Worm (Caenorhabditis elegans) whole organism, L4 larva: ENCODE data around the gene R04F11.3.

ENCODE experiments used
- D1046.2 ChIP-seq: fragments of 200-800 bp; sonication (Bioruptor generic); IDR thresholded peaks from 2 replicates; pipeline ENCODE4 v1.3.6; 2022; ENCODE audit warnings: missing genetic modification characterization, missing compliant biosample characterization
- F37D6.2 ChIP-seq: sonication (generic microtip); optimal IDR thresholded peaks from 2 replicates; lab custom pipeline; 2016; ENCODE audit warnings: mild to moderate bottlenecking, missing genetic modification characterization, missing compliant biosample characterization
- F49E8.2 ChIP-seq: sonication (generic microtip); optimal IDR thresholded peaks from 2 replicates; lab custom pipeline; 2016; ENCODE audit warnings: missing compliant biosample characterization, mild to moderate bottlenecking, missing genetic modification characterization, borderline replicate concordance
- Y105C5A.15 ChIP-seq: fragments of 200-800 bp; sonication (Bioruptor generic); IDR thresholded peaks from 2 replicates; pipeline ENCODE4 v1.3.6; 2022; ENCODE audit warnings: missing genetic modification characterization, missing compliant biosample characterization
- Y48G9A.11 ChIP-seq: fragments of 200-800 bp; sonication (Bioruptor generic); IDR thresholded peaks from 2 replicates; pipeline ENCODE4 v1.3.6; 2022; ENCODE audit warnings: missing genetic modification reagents, missing genetic modification characterization, missing compliant biosample characterization
- Y5F2A.4 ChIP-seq: fragments of 200-800 bp; sonication (Bioruptor generic); optimal IDR thresholded peaks from 2 replicates; lab custom pipeline; 2018; ENCODE audit warnings: mild to moderate bottlenecking, missing genetic modification characterization, missing compliant biosample characterization
- ZK337.2 ChIP-seq: fragments of 200-800 bp; sonication (Bioruptor generic); IDR thresholded peaks from 2 replicates; pipeline ENCODE4 v1.3.6; 2022; ENCODE audit warnings: missing genetic modification reagents, missing genetic modification characterization, missing compliant biosample characterization
- aha-1 ChIP-seq: fragments of 150-350 bp; peaks from one replicate; lab custom pipeline; 2014; ENCODE audit warnings: missing biosample characterization, missing genetic modification characterization
- aly-2 ChIP-seq: sonication (generic microtip); optimal IDR thresholded peaks from 2 replicates; lab custom pipeline; 2018; ENCODE audit warnings: missing biosample characterization, missing genetic modification characterization
- ama-1 ChIP-seq: fragments of 150-350 bp; optimal IDR thresholded peaks from 2 replicates; lab custom pipeline; 2014; ENCODE audit warnings: inconsistent platforms, mixed read lengths
- attf-4 ChIP-seq: sonication (generic microtip); optimal IDR thresholded peaks from 3 replicates; lab custom pipeline; 2017; ENCODE audit warnings: missing biosample characterization, missing genetic modification characterization
- ceh-82 ChIP-seq: sonication (generic microtip); optimal IDR thresholded peaks from 2 replicates; lab custom pipeline; 2017; ENCODE audit warnings: missing biosample characterization, missing genetic modification characterization
- cey-2 ChIP-seq: sonication (generic microtip); optimal IDR thresholded peaks from 3 replicates; lab custom pipeline; 2017; ENCODE audit warnings: missing genetic modification characterization, mild to moderate bottlenecking, missing compliant biosample characterization, antibody characterized with exemption, borderline replicate concordance; ENCODE audit not compliant: insufficient read depth
- daf-12 ChIP-seq: fragments of 150-350 bp; optimal IDR thresholded peaks from 2 replicates; lab custom pipeline; 2014; ENCODE audit warnings: missing biosample characterization, missing genetic modification reagents, missing genetic modification characterization
- daf-16 ChIP-seq, 3 experiments: sonication (generic microtip); optimal IDR thresholded peaks; 2 replicates each; lab custom pipeline; 2016 to 2017; ENCODE audit warnings: missing genetic modification characterization in 3 of 3, missing genetic modification reagents in 3 of 3, mild to moderate bottlenecking in 2 of 3, missing compliant biosample characterization in 2 of 3, missing biosample characterization in 1 of 3, moderate library complexity in 1 of 3
- daf-8 ChIP-seq: fragments of 200-800 bp; sonication (Bioruptor generic); IDR thresholded peaks from 2 replicates; pipeline ENCODE4 v1.3.6; 2022; ENCODE audit warnings: missing genetic modification characterization, missing compliant biosample characterization
- dmd-6 ChIP-seq: fragments of 200-800 bp; sonication (Bioruptor generic); IDR thresholded peaks from 2 replicates; pipeline ENCODE4 v1.3.6; 2022; ENCODE audit warnings: missing genetic modification reagents, missing genetic modification characterization, missing compliant biosample characterization
- dmd-8 ChIP-seq: fragments of 200-800 bp; sonication (Bioruptor generic); IDR thresholded peaks from 2 replicates; pipeline ENCODE4 v1.3.6; 2022; ENCODE audit warnings: missing genetic modification characterization, missing compliant biosample characterization
- dpl-1 ChIP-seq: fragments of 150-350 bp; optimal IDR thresholded peaks from 2 replicates; lab custom pipeline; 2014; ENCODE audit warnings: missing biosample characterization, missing genetic modification reagents, missing genetic modification characterization
- egl-27 ChIP-seq: sonication (generic microtip); optimal IDR thresholded peaks from 3 replicates; lab custom pipeline; 2017; ENCODE audit warnings: missing biosample characterization, missing genetic modification reagents, missing genetic modification characterization
- egl-43 ChIP-seq: fragments of 200-800 bp; sonication (Bioruptor generic); IDR thresholded peaks from 2 replicates; pipeline ENCODE4 v1.3.6; 2022; ENCODE audit warnings: missing genetic modification reagents, missing genetic modification characterization, missing compliant biosample characterization
- hif-1 ChIP-seq, 2 experiments: sonication (generic microtip); optimal IDR thresholded peaks; 2 replicates each; lab custom pipeline; 2016 to 2017; ENCODE audit warnings: missing compliant biosample characterization in 2 of 2, missing genetic modification characterization in 2 of 2, missing genetic modification reagents in 2 of 2, missing genotype in 2 of 2, mild to moderate bottlenecking in 1 of 2
- hlh-30 ChIP-seq: sonication (generic microtip); optimal IDR thresholded peaks from 2 replicates; lab custom pipeline; 2017; ENCODE audit warnings: antibody characterized with exemption, mild to moderate bottlenecking, missing genetic modification characterization, missing compliant biosample characterization; ENCODE audit not compliant: insufficient read depth
- lin-15B ChIP-seq: fragments of 150-350 bp; sonication (generic microtip); optimal IDR thresholded peaks from 3 replicates; lab custom pipeline; 2014; ENCODE audit warnings: missing biosample characterization, missing genetic modification characterization
- lin-29 ChIP-seq: fragments of 200-800 bp; sonication (Bioruptor generic); IDR thresholded peaks from 2 replicates; pipeline ENCODE4 v1.3.6; 2022; ENCODE audit warnings: missing genetic modification reagents, missing genetic modification characterization, missing compliant biosample characterization
- lin-38 ChIP-seq: fragments of 200-800 bp; sonication (Bioruptor generic); IDR thresholded peaks from 2 replicates; pipeline ENCODE4 v1.3.6; 2022; ENCODE audit warnings: missing genetic modification reagents, missing genetic modification characterization, missing compliant biosample characterization
- lsy-2 ChIP-seq, 2 experiments: fragments of 150-350 bp in 1 of 2; sonication (generic microtip) in 1 of 2; optimal IDR thresholded peaks; 2 replicates each; lab custom pipeline; 2014 to 2017; ENCODE audit warnings: missing biosample characterization in 2 of 2, missing genetic modification characterization in 2 of 2
- madf-9 ChIP-seq: fragments of 200-800 bp; sonication (Bioruptor generic); conservative IDR thresholded peaks from 2 replicates; pipeline ENCODE4 v1.3.6; 2022; ENCODE audit warnings: missing genetic modification reagents, missing genetic modification characterization, missing compliant biosample characterization
- mdl-1 ChIP-seq, 2 experiments: fragments of 150-350 bp in 1 of 2; sonication (generic microtip) in 1 of 2; optimal IDR thresholded peaks; 2 replicates each; lab custom pipeline; 2014 to 2017; ENCODE audit warnings: missing biosample characterization in 2 of 2, missing genetic modification characterization in 2 of 2
- mep-1 ChIP-seq: fragments of 150-350 bp; sonication (generic microtip); optimal IDR thresholded peaks from 3 replicates; lab custom pipeline; 2014; ENCODE audit warnings: missing biosample characterization, missing genetic modification characterization
- mxl-2 ChIP-seq: fragments of 200-800 bp; sonication (Bioruptor generic); conservative IDR thresholded peaks from 2 replicates; pipeline ENCODE4 v1.3.6; 2022; ENCODE audit warnings: missing genetic modification reagents, missing genetic modification characterization, missing compliant biosample characterization
- mxl-3 ChIP-seq: fragments of 200-800 bp; sonication (Bioruptor generic); optimal IDR thresholded peaks from 2 replicates; lab custom pipeline; 2018; ENCODE audit warnings: mild to moderate bottlenecking, missing genetic modification characterization, missing compliant biosample characterization
- nhr-10 ChIP-seq: fragments of 150-350 bp; optimal IDR thresholded peaks from 2 replicates; lab custom pipeline; 2014; ENCODE audit warnings: missing biosample characterization, missing genetic modification characterization
- nhr-111 ChIP-seq: fragments of 200-800 bp; sonication (Bioruptor generic); optimal IDR thresholded peaks from 2 replicates; lab custom pipeline; 2018; ENCODE audit warnings: mild to moderate bottlenecking, missing genetic modification characterization, missing compliant biosample characterization
- nhr-25 ChIP-seq: sonication (generic microtip); optimal IDR thresholded peaks from 2 replicates; lab custom pipeline; 2017; ENCODE audit warnings: missing genetic modification characterization, mild to moderate bottlenecking, missing compliant biosample characterization, antibody characterized with exemption, moderate library complexity, borderline replicate concordance; ENCODE audit not compliant: insufficient read depth
- nhr-42 ChIP-seq: fragments of 200-800 bp; sonication (Bioruptor generic); IDR thresholded peaks from 2 replicates; pipeline ENCODE4 v1.3.6; 2022; ENCODE audit warnings: missing genetic modification characterization, missing compliant biosample characterization
- nhr-48 ChIP-seq: sonication (generic microtip); optimal IDR thresholded peaks from 2 replicates; lab custom pipeline; 2016; ENCODE audit warnings: mild to moderate bottlenecking, missing genetic modification characterization, missing compliant biosample characterization
- nhr-6 ChIP-seq: fragments of 150-350 bp; optimal IDR thresholded peaks from 2 replicates; lab custom pipeline; 2014; ENCODE audit warnings: missing biosample characterization, missing genetic modification characterization
- pha-4 ChIP-seq, 2 experiments: fragments of 150-350 bp in 1 of 2; fragments of 200-800 bp in 1 of 2; sonication (Bioruptor generic) in 1 of 2; IDR thresholded peaks in 1 of 2; optimal IDR thresholded peaks in 1 of 2; 2 replicates each; pipeline versions ENCODE4 v1.3.6 to Lab custom; 2014 to 2022; ENCODE audit warnings: missing genetic modification characterization in 2 of 2, missing genetic modification reagents in 2 of 2, missing biosample characterization in 1 of 2, missing compliant biosample characterization in 1 of 2
- rbr-2 ChIP-seq: sonication (generic microtip); optimal IDR thresholded peaks from 2 replicates; lab custom pipeline; 2016; ENCODE audit warnings: missing genotype, missing genetic modification characterization, missing compliant biosample characterization
- saeg-2 ChIP-seq: fragments of 200-800 bp; sonication (Bioruptor generic); IDR thresholded peaks from 2 replicates; pipeline ENCODE4 v1.3.6; 2022; ENCODE audit warnings: missing genetic modification reagents, missing genetic modification characterization, missing compliant biosample characterization
- sdz-12 ChIP-seq: fragments of 200-800 bp; sonication (Bioruptor generic); optimal IDR thresholded peaks from 2 replicates; lab custom pipeline; 2018; ENCODE audit warnings: mild to moderate bottlenecking, missing genetic modification characterization, missing compliant biosample characterization
- snpc-4 ChIP-seq: fragments of 150-350 bp; optimal IDR thresholded peaks from 2 replicates; lab custom pipeline; 2014; ENCODE audit warnings: missing biosample characterization, missing genetic modification characterization
- spr-1 ChIP-seq: sonication (generic microtip); optimal IDR thresholded peaks from 2 replicates; lab custom pipeline; 2016; ENCODE audit warnings: mild to moderate bottlenecking, missing genetic modification characterization, missing compliant biosample characterization
- spr-3 ChIP-seq: fragments of 200-800 bp; sonication (Bioruptor generic); optimal IDR thresholded peaks from 2 replicates; lab custom pipeline; 2018; ENCODE audit warnings: mild to moderate bottlenecking, missing genetic modification characterization, missing compliant biosample characterization
- tag-97 ChIP-seq: fragments of 200-800 bp; sonication (Bioruptor generic); IDR thresholded peaks from 2 replicates; pipeline ENCODE4 v1.3.6; 2022; ENCODE audit warnings: missing genetic modification characterization, missing compliant biosample characterization
- zfp-2 ChIP-seq: sonication (generic microtip); optimal IDR thresholded peaks from 2 replicates; lab custom pipeline; 2016; ENCODE audit warnings: mild to moderate bottlenecking, missing genetic modification characterization, missing compliant biosample characterization
- zfp-3 ChIP-seq: fragments of 200-800 bp; sonication (Bioruptor generic); conservative IDR thresholded peaks from 2 replicates; pipeline ENCODE4 v1.3.6; 2022; ENCODE audit warnings: missing genetic modification reagents, missing genetic modification characterization, missing compliant biosample characterization
- zip-2 ChIP-seq: fragments of 150-350 bp; optimal IDR thresholded peaks from 2 replicates; lab custom pipeline; 2014; ENCODE audit warnings: missing biosample characterization, missing genetic modification characterization

The R04F11.3 gene

ce11 chrV:12317894-12318553 lies 1.0 kb upstream of the R04F11.3 start, which contains the start of the genes R04F11.5 and R04F11.2 (continued):
- TF ChIP-seq nhr-25 (tag; lab: Kevin White, UChicago) (peak; percentile 2), lin-38 (GFP tag; lab: Robert Waterston, UW) (peak; percentile 70), lsy-2 (tag; optimal IDR thresholded peaks at IDR 0.05; lab: Kevin White, UChicago) (peak; percentile 94 to 99), ZK337.2 (GFP tag; lab: Robert Waterston, UW) (no peak), daf-12 (tag; lab: Kevin White, UChicago) (no peak), sdz-12 (GFP tag; lab: Kevin White, UChicago) (no peak), ama-1 (lab: Kevin White, UChicago) (peak; percentile 40), snpc-4 (tag; lab: Kevin White, UChicago) (no peak), hif-1 (tag; optimal IDR thresholded peaks at IDR 0.05; lab: Kevin White, UChicago) (peak in 1 of 2 experiments; percentile 29), spr-1 (tag; lab: Kevin White, UChicago) (peak; percentile 2), aly-2 (tag; lab: Kevin White, UChicago) (no peak), F37D6.2 (no peak), ceh-82 (tag; lab: Kevin White, UChicago) (no peak), D1046.2 (GFP tag; lab: Robert Waterston, UW) (peak; percentile 99), hlh-30 (tag; lab: Kevin White, UChicago) (peak; percentile 67), egl-27 (no peak), lin-29 (no peak), pha-4 (GFP tag; IDR thresholded peaks at IDR 0.05; lab: Robert Waterston, UW) (no peak; the same call in 1 of the 2 replicates), pha-4 (tag; optimal IDR thresholded peaks at IDR 0.05; lab: Kevin White, UChicago) (no peak), mep-1 (tag; lab: Kevin White, UChicago) (peak; percentile 84), rbr-2 (tag; lab: Kevin White, UChicago) (peak; percentile 65), nhr-10 (no peak), nhr-42 (GFP tag; lab: Robert Waterston, UW) (no peak), nhr-111 (GFP tag; lab: Kevin White, UChicago) (no peak), Y105C5A.15 (GFP tag; lab: Robert Waterston, UW) (no peak), dmd-6 (GFP tag; lab: Robert Waterston, UW) (no peak; the same call in 1 of the 2 replicates), saeg-2 (no peak), cey-2 (tag; lab: Kevin White, UChicago) (no peak), madf-9 (no peak), zfp-2 (tag; lab: Kevin White, UChicago) (no peak), egl-43 (no peak), aha-1 (tag; lab: Kevin White, UChicago) (no peak), nhr-6 (peak; percentile 99), Y48G9A.11 (GFP tag; lab: Robert Waterston, UW) (peak; percentile 100), nhr-48 (tag; lab: Kevin White, UChicago) (no peak), spr-3 (no peak), attf-4 (tag; lab: Kevin White, UChicago) (no peak), mdl-1 (tag; optimal IDR thresholded peaks at IDR 0.05; lab: Kevin White, UChicago) (no peak), zip-2 (tag; lab: Kevin White, UChicago) (no peak), daf-16 (GFP tag; optimal IDR thresholded peaks at IDR 0.05; lab: Kevin White, UChicago) (no peak), daf-16 (tag; optimal IDR thresholded peaks at IDR 0.05; lab: Kevin White, UChicago) (no peak), F49E8.2 (tag; lab: Kevin White, UChicago) (no peak), zfp-3 (no peak), lin-15B (tag; lab: Kevin White, UChicago) (no peak), mxl-2 (GFP tag; lab: Robert Waterston, UW) (no peak), dmd-8 (GFP tag; lab: Robert Waterston, UW) (no peak), dpl-1 (peak; percentile 86), mxl-3 (GFP tag; lab: Kevin White, UChicago) (no peak), Y5F2A.4 (GFP tag; lab: Kevin White, UChicago) (no peak), daf-8 (GFP tag; lab: Robert Waterston, UW) (no peak), tag-97 (GFP tag; lab: Robert Waterston, UW) (no peak)
